Worm (Caenorhabditis elegans) whole organism, L4 larva: Measurements from ENCODE around the gene sri-26.

ENCODE experiments used
- mdl-1 ChIP-seq, 2 experiments: fragments of 150-350 bp in 1 of 2; sonication (generic microtip) in 1 of 2; optimal IDR thresholded peaks; 2 replicates each; lab custom pipeline; 2014 to 2017; ENCODE audit warnings: missing biosample characterization in 2 of 2, missing genetic modification characterization in 2 of 2
- nhr-6 ChIP-seq: fragments of 150-350 bp; optimal IDR thresholded peaks from 2 replicates; lab custom pipeline; 2014; ENCODE audit warnings: missing biosample characterization, missing genetic modification characterization

DNA sequence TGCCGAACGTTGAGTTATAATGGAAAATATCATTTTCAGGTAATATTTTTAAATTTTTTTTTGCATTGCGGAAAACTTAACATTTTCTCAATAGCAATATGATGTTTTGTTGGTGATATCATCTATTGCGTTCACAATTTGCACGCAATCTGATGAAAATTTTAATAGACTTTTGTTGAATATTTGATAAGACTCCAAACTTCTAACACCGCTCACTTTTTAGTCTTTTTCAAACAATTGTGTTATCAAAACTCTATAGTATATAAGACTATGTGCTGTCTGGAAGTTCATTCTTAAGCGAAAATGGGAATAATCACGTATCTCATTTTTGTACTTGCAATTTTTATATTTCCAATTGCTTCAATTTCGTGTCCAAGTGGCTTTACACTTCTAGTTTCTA lies 39.8 kb upstream of the sri-26 start, which contains the start of gene clec-47:
- no peak for TF ChIP-seq mdl-1 (tag; optimal IDR thresholded peaks at IDR 0.05; lab: Kevin White, UChicago)
- TF ChIP-seq nhr-6 (tag; lab: Kevin White, UChicago), result no peak
